Worm (Caenorhabditis elegans) whole organism, mixed stage, embryonic: Measurements from ENCODE around the gene srd-36.

Experiments used
- M03D4.4 ChIP-seq: sonication (generic microtip); optimal IDR thresholded peaks from 2 replicates; lab custom pipeline; 2017; ENCODE audit warnings: mild to moderate bottlenecking, missing genetic modification characterization, missing compliant biosample characterization
- ces-1 ChIP-seq: fragments of 150-350 bp; optimal IDR thresholded peaks from 2 replicates; lab custom pipeline; 2014; ENCODE audit warnings: missing biosample characterization, missing genetic modification reagents, missing genetic modification characterization
- elt-1 ChIP-seq: sonication (generic microtip); optimal IDR thresholded peaks from 2 replicates; lab custom pipeline; 2017; ENCODE audit warnings: missing genetic modification characterization, mild to moderate bottlenecking, missing compliant biosample characterization, antibody characterized with exemption, moderate library complexity, borderline replicate concordance; ENCODE audit not compliant: insufficient read depth
- elt-3 ChIP-seq: fragments of 150-350 bp; optimal IDR thresholded peaks from 2 replicates; lab custom pipeline; 2014; ENCODE audit warnings: missing biosample characterization, missing genetic modification characterization
- ham-2 ChIP-seq: fragments of 200-800 bp; sonication (Bioruptor generic); optimal IDR thresholded peaks from 2 replicates; lab custom pipeline; 2018; ENCODE audit warnings: mild to moderate bottlenecking, missing genetic modification characterization, missing compliant biosample characterization
- lin-13 ChIP-seq: fragments of 150-350 bp; optimal IDR thresholded peaks from 2 replicates; lab custom pipeline; 2014; ENCODE audit warnings: missing biosample characterization, missing genetic modification characterization
- lsy-2 ChIP-seq: fragments of 150-350 bp; optimal IDR thresholded peaks from 2 replicates; lab custom pipeline; 2014; ENCODE audit warnings: missing biosample characterization, missing genetic modification characterization
- mep-1 ChIP-seq: fragments of 150-350 bp; optimal IDR thresholded peaks from 2 replicates; lab custom pipeline; 2017; ENCODE audit warnings: missing biosample characterization, missing genetic modification reagents, missing genetic modification characterization, inconsistent platforms
- nhr-12 ChIP-seq: fragments of 150-350 bp; optimal IDR thresholded peaks from 2 replicates; lab custom pipeline; 2014; ENCODE audit warnings: missing biosample characterization, missing genetic modification characterization
- unc-120 ChIP-seq: sonication (generic microtip); optimal IDR thresholded peaks from 2 replicates; lab custom pipeline; 2017; ENCODE audit warnings: missing genetic modification characterization, missing compliant biosample characterization; ENCODE audit not compliant: poor library complexity, severe bottlenecking
- unc-39 ChIP-seq: fragments of 150-350 bp; optimal IDR thresholded peaks from 2 replicates; lab custom pipeline; 2014; ENCODE audit warnings: missing biosample characterization, missing genetic modification characterization
- unc-62 ChIP-seq: fragments of 150-350 bp; optimal IDR thresholded peaks from 2 replicates; lab custom pipeline; 2014; ENCODE audit warnings: missing biosample characterization, missing genetic modification reagents, missing genetic modification characterization
- ztf-11 ChIP-seq: fragments of 150-350 bp; optimal IDR thresholded peaks from 2 replicates; lab custom pipeline; 2014; ENCODE audit warnings: missing biosample characterization, missing genetic modification characterization

ce11 chrX:13306869-13307446 is 12.4 kb upstream of the srd-36 start:
- TF ChIP-seq lin-13 (tag; lab: Kevin White, UChicago) (peak; percentile 78), unc-39 (tag; lab: Kevin White, UChicago) (peak; percentile 25), elt-1 (tag; lab: Kevin White, UChicago) (no peak), nhr-12 (tag; lab: Kevin White, UChicago) (no peak), ham-2 (GFP tag; lab: Kevin White, UChicago) (peak; percentile 94), unc-62 (GFP tag; lab: Kevin White, UChicago) (peak; percentile 86), lsy-2 (peak; percentile 47), M03D4.4 (peak; percentile 96), mep-1 (peak; percentile 90), ztf-11 (peak; percentile 55), elt-3 (tag; lab: Kevin White, UChicago) (peak; percentile 59), ces-1 (GFP tag; lab: Kevin White, UChicago) (peak; percentile 62), unc-120 (tag; lab: Kevin White, UChicago) (peak; percentile 93)
